Fruit fly (Drosophila melanogaster): Measurements from ENCODE around the gene eIF4EHP.

DNA sequence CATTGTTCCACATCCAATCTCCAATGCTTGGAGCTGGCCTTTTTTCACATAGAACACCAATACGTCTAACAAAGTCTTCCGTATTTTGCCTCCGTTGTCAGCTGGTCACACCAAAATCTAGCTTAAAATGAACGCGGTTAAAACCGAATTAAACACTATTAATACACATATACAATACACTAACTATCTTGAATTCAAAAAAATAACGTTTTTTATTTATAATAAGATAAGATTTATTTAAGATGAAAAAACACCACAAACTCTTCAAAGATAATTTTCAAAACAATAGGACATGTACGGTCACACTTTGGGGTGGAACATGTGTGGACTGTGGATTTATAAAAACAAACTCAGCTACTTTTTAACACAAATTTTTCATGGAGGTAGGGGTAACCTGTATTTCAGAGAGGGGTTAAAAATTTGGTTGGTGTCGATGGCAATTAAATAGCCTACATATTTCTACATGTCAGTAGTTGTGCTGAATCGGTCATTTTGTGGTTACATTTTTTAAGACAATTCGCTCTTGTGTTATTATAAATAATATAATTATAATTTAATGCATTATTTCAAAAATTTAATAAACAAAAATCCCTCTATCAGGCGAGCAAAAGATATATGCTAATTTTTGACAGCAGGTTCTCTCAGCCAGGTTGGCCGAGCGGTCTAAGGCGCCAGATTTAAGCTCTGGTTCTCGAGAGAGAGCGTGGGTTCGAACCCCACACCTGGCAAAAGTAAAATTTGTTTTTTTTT lies 3.7 kb upstream of the eIF4EHP start, which contains the start of gene CG13605:
- peak; percentile 66; the same call in 1 of the 3 replicates for TF ChIP-seq CG17361 (GFP tag; IDR thresholded peaks at IDR 0.05)
- TF ChIP-seq crc (GFP tag; optimal IDR thresholded peaks at IDR 0.05), result peak; percentile 13
- TF ChIP-seq CG4282 (GFP tag; optimal IDR thresholded peaks at IDR 0.05), result peak; percentile 16
- TF ChIP-seq Xbp1 (GFP tag; optimal IDR thresholded peaks at IDR 0.05), result peak; percentile 79
- peak; percentile 65; the same call in 1 of the 2 replicates for TF ChIP-seq stc (GFP tag; IDR thresholded peaks at IDR 0.05)
- TF ChIP-seq GATAe (GFP tag; conservative IDR thresholded peaks at IDR 0.05), result no peak
- 0 out of 2 replicates have a peak, but pooled peaks have one; percentile 20 for TF ChIP-seq CG10321 (GFP tag; IDR thresholded peaks at IDR 0.05)
- TF ChIP-seq CG11085 (GFP tag; IDR thresholded peaks at IDR 0.05), result 0 out of 2 replicates have a peak, but pooled peaks have one; percentile 29
- TF ChIP-seq CG6683 (GFP tag; optimal IDR thresholded peaks at IDR 0.05), result peak; percentile 59
- peak; percentile 38 for TF ChIP-seq kah (GFP tag; optimal IDR thresholded peaks at IDR 0.05)
- peak; percentile 48 for TF ChIP-seq CG30020 (tag; optimal IDR thresholded peaks at IDR 0.05)
- peak; percentile 69 for TF ChIP-seq Atf6 (GFP tag; IDR thresholded peaks at IDR 0.05)
- TF ChIP-seq NFAT (GFP tag; IDR thresholded peaks at IDR 0.05), result peak; percentile 89
- peak; percentile 47 to 48 for TF ChIP-seq Pdp1 (GFP tag; optimal IDR thresholded peaks at IDR 0.05)
